Fruit fly (Drosophila melanogaster): Measurements from ENCODE around the gene CG33301.

dm6 chr2L:10057236-10057635, 7.9 kb downstream of the CG33301 start:
- TF ChIP-seq stwl (tag; optimal IDR thresholded peaks at IDR 0.05): peak; percentile 13
- TF ChIP-seq Ssrp (tag; optimal IDR thresholded peaks at IDR 0.05): peak; percentile 74
- TF ChIP-seq fru (optimal IDR thresholded peaks at IDR 0.05): no peak
- TF ChIP-seq CG17568 (GFP tag; optimal IDR thresholded peaks at IDR 0.05): no peak
- TF ChIP-seq lilli (GFP tag; optimal IDR thresholded peaks at IDR 0.05): peak; percentile 62
- TF ChIP-seq CG11093 (GFP tag; IDR thresholded peaks at IDR 0.05): peak; percentile 80
- no peak for TF ChIP-seq h (optimal IDR thresholded peaks at IDR 0.05)
- TF ChIP-seq CG5180 (GFP tag; optimal IDR thresholded peaks at IDR 0.05): peak; percentile 24
- peak; percentile 53 for TF ChIP-seq CG13424 (tag; optimal IDR thresholded peaks at IDR 0.05)
- peak; percentile 89 for TF ChIP-seq ara (GFP tag; IDR thresholded peaks at IDR 0.05)
- TF ChIP-seq CrebB (tag; optimal IDR thresholded peaks at IDR 0.05): no peak

Measured in whole organism, embryonic.